Fruit fly (Drosophila melanogaster) whole organism, embryonic: Measurements from ENCODE around the gene CG14110.

Experiments used
- Atf-2 ChIP-seq: fragments of 200-800 bp; sonication (Bioruptor generic); optimal IDR thresholded peaks from 2 replicates; lab custom pipeline; 2016; ENCODE audit warnings: missing biosample characterization, missing genetic modification characterization
- BtbVII ChIP-seq: fragments of 200-800 bp; sonication (Bioruptor generic); optimal IDR thresholded peaks from 3 replicates; lab custom pipeline; 2017; ENCODE audit warnings: missing biosample characterization, mild to moderate bottlenecking, missing genetic modification characterization
- CG10959 ChIP-seq: fragments of 200-800 bp; sonication (Bioruptor generic); IDR thresholded peaks from 2 replicates; pipeline ENCODE4 v1.3.6; 2022; ENCODE audit warnings: missing biosample characterization, missing genetic modification characterization
- CG11695 ChIP-seq: fragments of 200-800 bp; sonication (Bioruptor generic); IDR thresholded peaks from 3 replicates; pipeline ENCODE4 v1.3.6; 2022; ENCODE audit warnings: missing biosample characterization, missing genetic modification characterization
- CG11723 ChIP-seq: fragments of 200-800 bp; sonication (Bioruptor generic); optimal IDR thresholded peaks from 2 replicates; lab custom pipeline; 2017; ENCODE audit warnings: missing biosample characterization, mild to moderate bottlenecking, missing genetic modification characterization
- CG12391 ChIP-seq: fragments of 200-800 bp; sonication (Bioruptor generic); optimal IDR thresholded peaks from 3 replicates; lab custom pipeline; 2018; ENCODE audit warnings: missing biosample characterization, mild to moderate bottlenecking, missing genetic modification characterization, moderate library complexity
- CG12744 ChIP-seq: fragments of 200-800 bp; sonication (Bioruptor generic); optimal IDR thresholded peaks from 2 replicates; lab custom pipeline; 2016; ENCODE audit warnings: missing biosample characterization, missing genetic modification characterization
- CG13624 ChIP-seq: fragments of 200-800 bp; sonication (Bioruptor generic); optimal IDR thresholded peaks from 2 replicates; lab custom pipeline; 2016; ENCODE audit warnings: missing biosample characterization, missing genetic modification characterization
- CG16813 ChIP-seq: fragments of 200-800 bp; sonication (Bioruptor generic); IDR thresholded peaks from 3 replicates; pipeline ENCODE4 v1.3.6; 2022; ENCODE audit warnings: missing biosample characterization, missing genetic modification characterization; ENCODE audit not compliant: partially characterized antibody
- CG17328 ChIP-seq: fragments of 200-800 bp; sonication (Bioruptor generic); IDR thresholded peaks from 2 replicates; pipeline ENCODE4 v1.3.6; 2022; ENCODE audit warnings: missing biosample characterization, missing genetic modification characterization
- CG18011 ChIP-seq: fragments of 200-800 bp; sonication (Bioruptor generic); optimal IDR thresholded peaks from 2 replicates; lab custom pipeline; 2017; ENCODE audit warnings: missing biosample characterization, missing genetic modification characterization, mild to moderate bottlenecking, moderate library complexity, missing genotype
- CG2116 ChIP-seq: fragments of 200-800 bp; sonication (Bioruptor generic); optimal IDR thresholded peaks from 3 replicates; lab custom pipeline; 2018; ENCODE audit warnings: missing biosample characterization, mild to moderate bottlenecking, missing genetic modification characterization
- CG2199 ChIP-seq: fragments of 200-800 bp; sonication (Bioruptor generic); IDR thresholded peaks from 3 replicates; pipeline ENCODE4 v1.3.6; 2022; ENCODE audit warnings: missing biosample characterization, missing genetic modification characterization
- CG34224 ChIP-seq: fragments of 200-800 bp; sonication (Bioruptor generic); IDR thresholded peaks from 3 replicates; pipeline ENCODE4 v1.3.6; 2022; ENCODE audit warnings: missing biosample characterization, missing genetic modification characterization; ENCODE audit not compliant: partially characterized antibody
- CG3995 ChIP-seq: fragments of 200-800 bp; sonication (Bioruptor generic); optimal IDR thresholded peaks from 3 replicates; lab custom pipeline; 2016; ENCODE audit warnings: missing biosample characterization, missing genetic modification characterization
- CG43689 ChIP-seq: fragments of 200-800 bp; sonication (Bioruptor generic); IDR thresholded peaks from 2 replicates; pipeline ENCODE4 v1.3.6; 2022; ENCODE audit warnings: missing biosample characterization, missing genetic modification characterization
- CG8944 ChIP-seq: fragments of 200-800 bp; sonication (Bioruptor generic); optimal IDR thresholded peaks from 3 replicates; lab custom pipeline; 2016; ENCODE audit warnings: missing biosample characterization, missing genetic modification characterization
- CG9609 ChIP-seq: fragments of 200-800 bp; sonication (Bioruptor generic); optimal IDR thresholded peaks from 3 replicates; lab custom pipeline; 2016; ENCODE audit warnings: missing biosample characterization, missing genetic modification characterization
- CG9932 ChIP-seq: fragments of 200-800 bp; sonication (Bioruptor generic); IDR thresholded peaks from 2 replicates; pipeline ENCODE4 v1.3.6; 2022; ENCODE audit warnings: missing biosample characterization, missing genetic modification characterization
- Dfd ChIP-seq, 2 experiments: fragments of >200 bp; optimal IDR thresholded peaks; 2 replicates each; lab custom pipeline; 2017; ENCODE audit warnings: missing biosample characterization in 2 of 2, missing genetic modification characterization in 2 of 2
- Doc3 ChIP-seq: fragments of 200-800 bp; sonication (Bioruptor generic); IDR thresholded peaks from 3 replicates; pipeline ENCODE4 v1.3.6; 2022; ENCODE audit warnings: missing biosample characterization, missing genetic modification characterization; ENCODE audit not compliant: partially characterized antibody
- Elba2 ChIP-seq: fragments of 200-800 bp; sonication (Bioruptor generic); optimal IDR thresholded peaks from 3 replicates; lab custom pipeline; 2016; ENCODE audit warnings: missing biosample characterization, missing genetic modification characterization
- Fer2 ChIP-seq: fragments of 200-800 bp; sonication (Bioruptor generic); optimal IDR thresholded peaks from 2 replicates; lab custom pipeline; 2018; ENCODE audit warnings: missing biosample characterization, mild to moderate bottlenecking, missing genetic modification characterization, moderate library complexity
- HmgD ChIP-seq: fragments of 200-800 bp; sonication (Bioruptor generic); optimal IDR thresholded peaks from 3 replicates; lab custom pipeline; 2016; ENCODE audit warnings: missing biosample characterization, missing genetic modification characterization
- MESR4 ChIP-seq: fragments of 200-800 bp; sonication (Bioruptor generic); optimal IDR thresholded peaks from 2 replicates; lab custom pipeline; 2018; ENCODE audit warnings: missing biosample characterization, mild to moderate bottlenecking, missing genetic modification characterization, moderate library complexity
- Myb ChIP-seq: fragments of 200-800 bp; sonication (Bioruptor generic); optimal IDR thresholded peaks from 2 replicates; lab custom pipeline; 2016; ENCODE audit warnings: missing biosample characterization, missing genetic modification characterization
- NC2α ChIP-seq: fragments of 200-800 bp; sonication (Bioruptor generic); optimal IDR thresholded peaks from 2 replicates; lab custom pipeline; 2016; ENCODE audit warnings: missing biosample characterization, missing genetic modification characterization
- Oli ChIP-seq: fragments of 200-800 bp; sonication (Bioruptor generic); optimal IDR thresholded peaks from 2 replicates; lab custom pipeline; 2018; ENCODE audit warnings: missing biosample characterization, mild to moderate bottlenecking, missing genetic modification characterization, moderate library complexity
- Taf1 ChIP-seq: fragments of 200-800 bp; sonication (Bioruptor generic); IDR thresholded peaks from 2 replicates; pipeline ENCODE4 v1.3.6; 2022; ENCODE audit warnings: missing biosample characterization, missing genetic modification characterization
- YL-1 ChIP-seq: fragments of 200-800 bp; sonication (Bioruptor generic); optimal IDR thresholded peaks from 3 replicates; lab custom pipeline; 2017; ENCODE audit warnings: missing biosample characterization, mild to moderate bottlenecking, missing genetic modification characterization
- ash1 ChIP-seq: fragments of 200-800 bp; sonication (Bioruptor generic); optimal IDR thresholded peaks from 2 replicates; lab custom pipeline; 2018; ENCODE audit warnings: missing biosample characterization, mild to moderate bottlenecking, missing genetic modification characterization
- ato ChIP-seq: fragments of 200-800 bp; sonication (Bioruptor generic); IDR thresholded peaks from 2 replicates; pipeline ENCODE4 v1.3.6; 2022; ENCODE audit warnings: missing biosample characterization, missing genetic modification characterization; ENCODE audit not compliant: partially characterized antibody
- cad ChIP-seq: fragments of >200 bp; optimal IDR thresholded peaks from 2 replicates; lab custom pipeline; 2017; ENCODE audit warnings: missing biosample characterization, missing genetic modification characterization
- crp ChIP-seq, 2 experiments: fragments of 200-800 bp; sonication (Bioruptor generic); optimal IDR thresholded peaks; 2 replicates in 1 of 2; 3 replicates in 1 of 2; lab custom pipeline; 2017; ENCODE audit warnings: missing biosample characterization in 2 of 2, missing genetic modification characterization in 2 of 2, mild to moderate bottlenecking in 1 of 2, moderate library complexity in 1 of 2
- cwo ChIP-seq: fragments of 200-800 bp; sonication (Bioruptor generic); optimal IDR thresholded peaks from 3 replicates; lab custom pipeline; 2017; ENCODE audit warnings: missing biosample characterization, missing genetic modification characterization, mild to moderate bottlenecking, moderate library complexity, missing genetic modification reagents
- dan ChIP-seq: fragments of 200-800 bp; sonication (Bioruptor generic); IDR thresholded peaks from 2 replicates; pipeline ENCODE4 v1.3.6; 2022; ENCODE audit warnings: missing biosample characterization, missing genetic modification characterization
- emc ChIP-seq: fragments of 200-800 bp; sonication (Bioruptor generic); optimal IDR thresholded peaks from 2 replicates; lab custom pipeline; 2016; ENCODE audit warnings: missing biosample characterization, missing genetic modification characterization
- eyg ChIP-seq: fragments of 200-800 bp; sonication (Bioruptor generic); optimal IDR thresholded peaks from 3 replicates; lab custom pipeline; 2016; ENCODE audit warnings: missing biosample characterization, missing genetic modification characterization
- ftz-f1 ChIP-seq: fragments of 200-800 bp; sonication (Bioruptor generic); optimal IDR thresholded peaks from 2 replicates; lab custom pipeline; 2016; ENCODE audit warnings: missing biosample characterization, missing genetic modification characterization
- mirr ChIP-seq: fragments of 200-800 bp; sonication (Bioruptor generic); optimal IDR thresholded peaks from 3 replicates; lab custom pipeline; 2018; ENCODE audit warnings: missing biosample characterization, mild to moderate bottlenecking, missing genetic modification characterization
- nmo ChIP-seq: fragments of 200-800 bp; sonication (Bioruptor generic); optimal IDR thresholded peaks from 2 replicates; lab custom pipeline; 2018; ENCODE audit warnings: missing biosample characterization, mild to moderate bottlenecking, missing genetic modification characterization, moderate library complexity
- pb ChIP-seq: fragments of 200-800 bp; sonication (Bioruptor generic); optimal IDR thresholded peaks from 3 replicates; lab custom pipeline; 2016; ENCODE audit warnings: missing biosample characterization, missing genetic modification characterization
- sc ChIP-seq, 3 experiments: fragments of >200 bp in 2 of 3; fragments of 200-800 bp in 1 of 3; sonication (Bioruptor generic) in 1 of 3; optimal IDR thresholded peaks; 2 replicates in 2 of 3; 3 replicates in 1 of 3; lab custom pipeline; 2017; ENCODE audit warnings: mild to moderate bottlenecking in 1 of 3, missing biosample characterization in 1 of 3, missing genetic modification characterization in 1 of 3, missing genetic modification reagents in 1 of 3
- sima ChIP-seq: fragments of 200-800 bp; sonication (Bioruptor generic); optimal IDR thresholded peaks from 2 replicates; lab custom pipeline; 2016; ENCODE audit warnings: missing biosample characterization, missing genetic modification characterization
- unc-4 ChIP-seq: fragments of 200-800 bp; sonication (Bioruptor generic); IDR thresholded peaks from 2 replicates; pipeline ENCODE4 v1.3.6; 2022; ENCODE audit warnings: missing biosample characterization, missing genetic modification characterization; ENCODE audit not compliant: partially characterized antibody
- z ChIP-seq: fragments of 200-800 bp; sonication (Bioruptor generic); IDR thresholded peaks from 3 replicates; pipeline ENCODE4 v1.3.6; 2022; ENCODE audit warnings: missing biosample characterization, missing genetic modification characterization

The CG14110 gene

DNA sequence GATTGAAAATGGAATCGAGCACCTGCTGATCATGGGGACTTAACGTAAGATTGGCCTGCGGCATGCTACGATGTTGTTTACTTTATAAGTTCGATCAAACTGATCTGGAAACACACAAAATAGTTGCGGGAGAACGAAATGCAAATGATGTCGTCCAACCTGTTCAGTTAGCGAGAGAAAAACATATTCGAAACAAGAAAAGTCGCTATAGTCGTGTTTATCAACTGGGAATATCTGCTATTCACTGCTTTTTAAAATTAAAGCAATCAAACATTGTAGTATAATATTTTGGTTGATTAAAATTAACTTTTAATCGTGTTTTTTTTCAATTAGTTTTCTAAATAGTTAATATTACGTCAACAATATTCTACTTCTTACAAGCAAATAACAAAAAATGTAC is 42.0 kb downstream of the CG14110 start, which contains the start of gene CG14105:
TSS of gene CG14105 (minus strand) at position 101 of the 400 bp plus-strand sequence.
- TF ChIP-seq sc (optimal IDR thresholded peaks at IDR 0.05; lab: Kevin White, UChicago) (no peak), sc (GFP tag; optimal IDR thresholded peaks at IDR 0.05; lab: Kevin White, UChicago) (no peak)

DNA sequence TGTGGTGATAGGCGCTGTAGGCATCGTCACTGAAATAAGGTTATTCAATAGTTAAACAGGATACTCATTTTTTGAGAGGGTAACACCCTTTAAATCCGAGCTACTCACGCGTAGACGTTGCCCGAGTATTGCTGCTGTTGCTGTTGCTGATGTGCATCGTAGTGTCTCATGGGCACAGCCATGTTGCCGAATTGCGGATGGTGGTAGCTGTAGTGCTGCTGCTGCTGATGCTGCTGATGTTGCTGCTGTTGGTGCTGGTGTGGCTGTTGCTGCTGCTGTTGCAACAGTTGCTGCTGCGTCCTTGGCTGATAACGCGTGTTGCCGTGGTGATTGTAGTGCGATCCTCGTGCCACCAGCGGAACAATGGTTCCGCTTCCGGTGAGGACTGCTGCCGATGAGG is 45.6 kb downstream of the CG14110 start:
- TF ChIP-seq nmo (GFP tag; lab: Kevin White, UChicago) = no peak
- no peak for TF ChIP-seq CG17328 (GFP tag; lab: Robert Waterston, UW)
- TF ChIP-seq emc (GFP tag; lab: Kevin White, UChicago) = no peak
- peak in 1 of 2 experiments; percentile 26 for TF ChIP-seq Dfd (GFP tag; optimal IDR thresholded peaks at IDR 0.05; lab: Kevin White, UChicago)
- TF ChIP-seq pb (GFP tag; lab: Kevin White, UChicago) = no peak
- TF ChIP-seq, all 482 proteins: peak for 1

DNA sequence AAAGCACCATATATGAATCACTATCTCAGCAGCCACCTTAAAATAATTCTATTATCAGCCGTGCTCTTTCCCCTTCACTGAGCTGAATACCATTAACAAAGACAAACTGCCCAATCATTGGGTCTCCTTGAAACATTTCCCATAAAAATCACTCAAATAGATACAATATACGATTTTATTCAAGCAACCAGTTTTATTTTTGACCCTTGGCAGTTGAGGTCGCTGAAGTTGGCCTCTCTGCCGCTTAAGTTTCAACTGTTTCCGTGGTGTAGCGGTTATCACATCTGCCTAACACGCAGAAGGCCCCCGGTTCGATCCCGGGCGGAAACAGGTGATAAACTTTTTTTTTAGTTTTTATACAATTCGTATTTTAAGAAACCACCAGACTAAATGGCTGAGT is 48.2 kb downstream of the CG14110 start:
- TF ChIP-seq Elba2 (GFP tag; lab: Kevin White, UChicago) (no peak), CG9932 (no peak), emc (GFP tag; lab: Kevin White, UChicago) (no peak), crp (GFP tag; optimal IDR thresholded peaks at IDR 0.05; lab: Kevin White, UChicago) (no peak), mirr (peak; percentile 42), ftz-f1 (peak; percentile 36), Oli (tag; lab: Kevin White, UChicago) (no peak), sima (no peak), dan (GFP tag; lab: Robert Waterston, UW) (no peak), CG12744 (GFP tag; lab: Kevin White, UChicago) (no peak), CG8944 (GFP tag; lab: Kevin White, UChicago) (no peak), HmgD (GFP tag; lab: Kevin White, UChicago) (no peak), Doc3 (GFP tag; lab: Robert Waterston, UW) (0 out of 3 replicates have a peak, but pooled peaks have one; percentile 11), MESR4 (GFP tag; lab: Kevin White, UChicago) (no peak), Atf-2 (GFP tag; lab: Kevin White, UChicago) (no peak), CG11695 (no peak), CG16813 (GFP tag; lab: Robert Waterston, UW) (peak; percentile 73), CG34224 (GFP tag; lab: Robert Waterston, UW) (peak; percentile 46; the same call in 2 of the 3 replicates), ash1 (no peak), eyg (GFP tag; lab: Kevin White, UChicago) (no peak), NC2α (GFP tag; lab: Kevin White, UChicago) (no peak), CG2199 (0 out of 3 replicates have a peak, but pooled peaks have one; percentile 10), Fer2 (tag; lab: Kevin White, UChicago) (no peak), YL-1 (no peak), CG43689 (no peak), CG9609 (no peak), unc-4 (GFP tag; lab: Robert Waterston, UW) (no peak), Myb (GFP tag; lab: Kevin White, UChicago) (no peak), CG2116 (GFP tag; lab: Kevin White, UChicago) (no peak), CG10959 (GFP tag; lab: Robert Waterston, UW) (no peak), CG13624 (no peak), ato (GFP tag; lab: Robert Waterston, UW) (peak; percentile 53), CG3995 (GFP tag; lab: Kevin White, UChicago) (peak; percentile 13), CG11723 (GFP tag; lab: Kevin White, UChicago) (no peak), cad (no peak), CG18011 (GFP tag; lab: Kevin White, UChicago) (no peak), Taf1 (GFP tag; lab: Robert Waterston, UW) (no peak), cwo (GFP tag; lab: Kevin White, UChicago) (no peak), z (peak; percentile 55; the same call in 1 of the 3 replicates), CG12391 (no peak), BtbVII (no peak)
